Worm (Caenorhabditis elegans) whole organism, midembryonic: ENCODE data around the gene ZK287.7.

Experiments used
- T22C8.4 ChIP-seq: fragments of 200-800 bp; sonication (Bioruptor generic); IDR thresholded peaks from 2 replicates; pipeline ENCODE4 v1.3.6; 2022; ENCODE audit warnings: missing genetic modification characterization, missing compliant biosample characterization
- cog-1 ChIP-seq: sonication (generic microtip); optimal IDR thresholded peaks from 2 replicates; lab custom pipeline; 2016; ENCODE audit warnings: missing genetic modification characterization, missing compliant biosample characterization
- klf-2 ChIP-seq: fragments of 200-800 bp; sonication (Bioruptor generic); conservative IDR thresholded peaks from 2 replicates; pipeline ENCODE4 v1.3.6; 2022; ENCODE audit warnings: missing genetic modification reagents, missing genetic modification characterization, missing compliant biosample characterization
- ref-1 ChIP-seq: fragments of 200-800 bp; sonication (Bioruptor generic); conservative IDR thresholded peaks from 2 replicates; pipeline ENCODE4 v1.3.6; 2022; ENCODE audit warnings: missing genetic modification reagents, missing genetic modification characterization, missing compliant biosample characterization
- tab-1 ChIP-seq: fragments of 200-800 bp; sonication (Bioruptor generic); IDR thresholded peaks from 2 replicates; pipeline ENCODE4 v1.3.6; 2022; ENCODE audit warnings: missing genetic modification characterization, missing compliant biosample characterization

DNA sequence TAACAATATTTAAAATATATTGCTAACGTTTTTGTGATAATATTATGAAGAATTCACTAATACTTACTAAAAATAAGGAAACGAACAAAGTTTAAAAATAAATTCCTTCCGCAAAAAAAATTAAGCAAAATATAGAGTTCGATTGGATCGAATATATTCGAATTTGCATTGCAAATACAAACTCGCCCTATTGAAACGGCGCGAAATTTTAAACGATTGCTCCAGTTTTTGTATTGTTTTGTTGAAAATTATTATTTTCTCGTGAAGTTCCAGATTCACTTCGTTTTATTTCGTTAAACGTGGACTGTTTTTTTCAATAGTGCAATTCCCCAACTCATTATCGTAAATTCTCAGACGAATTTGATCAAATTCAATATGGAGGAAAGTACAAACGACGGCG lies 47.4 kb upstream of the ZK287.7 start, which contains the start of the genes atl-1 and hcp-2:
- no peak for TF ChIP-seq klf-2 (GFP tag; lab: Robert Waterston, UW)
- no peak for TF ChIP-seq cog-1 (tag; lab: Kevin White, UChicago)
- no peak for TF ChIP-seq ref-1
- no peak for TF ChIP-seq T22C8.4 (GFP tag; lab: Robert Waterston, UW)
- no peak for TF ChIP-seq tab-1
